Fruit fly (Drosophila melanogaster) whole organism, adult: Measurements from ENCODE around the gene Acer.
A peak's percentile ranks its signal among the peaks of the same experiment; 100 is the strongest.

Experiments
- CG11617 ChIP-seq: fragments of 200-800 bp; sonication (Bioruptor generic); optimal IDR thresholded peaks from 2 replicates; lab custom pipeline; 2017; ENCODE audit warnings: mild to moderate bottlenecking, missing biosample characterization, missing genetic modification reagents, missing genetic modification characterization
- CG12768 ChIP-seq: fragments of 200-800 bp; sonication (Bioruptor generic); optimal IDR thresholded peaks from 2 replicates; lab custom pipeline; 2017; ENCODE audit warnings: missing biosample characterization, missing genetic modification characterization, mild to moderate bottlenecking, moderate library complexity, missing genetic modification reagents
- CG14711 ChIP-seq: fragments of 200-800 bp; sonication (Bioruptor generic); optimal IDR thresholded peaks from 2 replicates; lab custom pipeline; 2018; ENCODE audit warnings: missing biosample characterization, mild to moderate bottlenecking, missing genetic modification characterization, moderate library complexity
- CG1620 ChIP-seq: fragments of 200-800 bp; sonication (Bioruptor generic); optimal IDR thresholded peaks from 2 replicates; lab custom pipeline; 2016; ENCODE audit warnings: missing biosample characterization, missing genetic modification characterization
- CG33017 ChIP-seq: fragments of 200-800 bp; sonication (Bioruptor generic); optimal IDR thresholded peaks from 2 replicates; lab custom pipeline; 2018; ENCODE audit warnings: missing biosample characterization, mild to moderate bottlenecking, missing genetic modification characterization, moderate library complexity
- CG5204 ChIP-seq: fragments of 200-800 bp; sonication (Bioruptor generic); optimal IDR thresholded peaks from 2 replicates; lab custom pipeline; 2016; ENCODE audit warnings: missing biosample characterization, missing genetic modification characterization
- CG7045 ChIP-seq: fragments of 200-800 bp; sonication (Bioruptor generic); optimal IDR thresholded peaks from 2 replicates; lab custom pipeline; 2017; ENCODE audit warnings: missing biosample characterization, mild to moderate bottlenecking, missing genetic modification characterization
- CG7101 ChIP-seq: fragments of 200-800 bp; sonication (Bioruptor generic); optimal IDR thresholded peaks from 2 replicates; lab custom pipeline; 2018; ENCODE audit warnings: missing biosample characterization, mild to moderate bottlenecking, missing genetic modification characterization, moderate library complexity
- Clk ChIP-seq: fragments of 200-800 bp; sonication (Bioruptor generic); optimal IDR thresholded peaks from 2 replicates; lab custom pipeline; 2017; ENCODE audit warnings: missing biosample characterization, missing genetic modification characterization
- Crg-1 ChIP-seq: fragments of 200-800 bp; sonication (Bioruptor generic); optimal IDR thresholded peaks from 2 replicates; lab custom pipeline; 2016; ENCODE audit warnings: missing biosample characterization, missing genetic modification characterization
- Hr96 ChIP-seq: fragments of 200-800 bp; sonication (Bioruptor generic); optimal IDR thresholded peaks from 2 replicates; lab custom pipeline; 2016; ENCODE audit warnings: missing biosample characterization, missing genetic modification characterization
- Mnt ChIP-seq: fragments of 200-800 bp; sonication (Bioruptor generic); optimal IDR thresholded peaks from 2 replicates; lab custom pipeline; 2016; ENCODE audit warnings: missing biosample characterization, mild to moderate bottlenecking, missing genetic modification characterization
- bab1 ChIP-seq: fragments of 200-800 bp; sonication (Bioruptor generic); optimal IDR thresholded peaks from 3 replicates; lab custom pipeline; 2019; ENCODE audit warnings: missing biosample characterization, mild to moderate bottlenecking, missing genetic modification characterization, moderate library complexity
- cic ChIP-seq: fragments of 200-800 bp; sonication (Bioruptor generic); optimal IDR thresholded peaks from 2 replicates; lab custom pipeline; 2017; ENCODE audit warnings: missing biosample characterization, mild to moderate bottlenecking, missing genetic modification characterization, moderate library complexity
- cnc ChIP-seq, 2 experiments: fragments of >200 bp; optimal IDR thresholded peaks; 2 replicates each; lab custom pipeline; 2017
- kay ChIP-seq: fragments of 200-800 bp; sonication (Bioruptor generic); peaks from one replicate; lab custom pipeline; 2016; ENCODE audit warnings: missing biosample characterization, missing genetic modification characterization, borderline replicate concordance
- ovo ChIP-seq: fragments of 200-800 bp; sonication (Bioruptor generic); optimal IDR thresholded peaks from 2 replicates; lab custom pipeline; 2016; ENCODE audit warnings: missing biosample characterization, missing genetic modification characterization
- pad ChIP-seq: fragments of 200-800 bp; sonication (Bioruptor generic); optimal IDR thresholded peaks from 3 replicates; lab custom pipeline; 2017; ENCODE audit warnings: missing biosample characterization, missing genetic modification characterization, mild to moderate bottlenecking, moderate library complexity, missing genetic modification reagents
- tj ChIP-seq: fragments of 200-800 bp; sonication (Bioruptor generic); optimal IDR thresholded peaks from 3 replicates; lab custom pipeline; 2017; ENCODE audit warnings: missing biosample characterization, mild to moderate bottlenecking, missing genetic modification characterization, moderate library complexity
- toe ChIP-seq: fragments of 200-800 bp; sonication (Bioruptor generic); optimal IDR thresholded peaks from 2 replicates; lab custom pipeline; 2016; ENCODE audit warnings: missing biosample characterization, missing genetic modification characterization

Gene Acer

DNA sequence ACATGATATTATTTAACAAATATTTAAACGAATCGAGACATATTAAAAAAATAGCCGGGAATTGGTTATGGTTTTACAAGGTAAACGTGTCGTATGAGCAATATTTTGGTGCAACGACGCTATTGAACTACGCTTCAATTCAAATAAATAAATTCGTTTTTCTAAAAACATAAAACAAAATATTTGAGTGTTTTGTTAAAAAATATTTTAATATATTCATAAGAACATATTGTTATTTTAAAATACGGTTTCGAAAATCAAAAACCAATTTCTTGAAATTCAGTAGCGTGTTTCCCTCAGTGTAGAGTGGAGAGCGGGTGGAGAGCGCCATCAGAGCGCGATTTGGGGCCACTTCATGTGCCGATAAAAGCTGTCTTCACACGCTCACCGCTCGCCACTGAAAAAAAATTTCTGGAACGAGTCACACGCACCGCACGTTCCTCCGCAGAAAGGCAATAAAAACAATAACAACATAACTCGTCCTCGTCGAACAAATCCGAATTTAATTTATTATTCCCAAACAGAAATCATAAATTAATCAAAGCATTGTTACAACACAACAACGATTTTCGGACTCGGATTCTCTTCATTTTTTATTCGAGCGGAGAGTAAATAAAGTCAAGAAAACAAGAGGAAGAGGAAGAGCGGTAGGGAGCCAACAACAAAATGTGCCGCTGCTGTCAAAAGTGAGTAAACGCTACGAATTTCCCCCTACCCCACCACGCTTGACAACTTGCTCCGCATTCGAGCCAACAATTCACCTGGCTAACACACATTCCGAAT, 13.9 kb downstream of the Acer start:
- no peak for TF ChIP-seq Mnt
- peak; percentile 71 for TF ChIP-seq CG12768 (GFP tag; lab: Kevin White, UChicago)
- peak; percentile 87 for TF ChIP-seq CG7101 (tag; lab: Kevin White, UChicago)
- TF ChIP-seq cic (GFP tag; lab: Kevin White, UChicago) = no peak
- TF ChIP-seq cnc (optimal IDR thresholded peaks at IDR 0.05; lab: Kevin White, UChicago) = no peak
- peak; percentile 70 for TF ChIP-seq kay
- peak; percentile 40 for TF ChIP-seq Crg-1 (GFP tag; lab: Kevin White, UChicago)
- TF ChIP-seq ovo (GFP tag; lab: Kevin White, UChicago) = peak; percentile 59
- peak; percentile 61 for TF ChIP-seq CG5204 (GFP tag; lab: Kevin White, UChicago)
- peak; percentile 83 for TF ChIP-seq bab1
- peak; percentile 47 for TF ChIP-seq Hr96 (GFP tag; lab: Kevin White, UChicago)
- TF ChIP-seq CG11617 (GFP tag; lab: Kevin White, UChicago) = peak; percentile 94
- TF ChIP-seq CG1620 (GFP tag; lab: Kevin White, UChicago) = peak; percentile 49
- TF ChIP-seq CG7045 (GFP tag; lab: Kevin White, UChicago) = peak; percentile 89
- peak; percentile 71 for TF ChIP-seq pad
- peak; percentile 88 for TF ChIP-seq CG33017 (tag; lab: Kevin White, UChicago)
- peak; percentile 36 for TF ChIP-seq tj
- TF ChIP-seq CG14711 = peak; percentile 81
- peak; percentile 16 for TF ChIP-seq toe (GFP tag; lab: Kevin White, UChicago)
- TF ChIP-seq Clk (GFP tag; lab: Kevin White, UChicago) = no peak

dm6 chr2L:8538449-8539050, 16.8 kb downstream of the Acer start:
- TF ChIP-seq kay = peak; percentile 65
- TF ChIP-seq CG14711 = no peak

DNA sequence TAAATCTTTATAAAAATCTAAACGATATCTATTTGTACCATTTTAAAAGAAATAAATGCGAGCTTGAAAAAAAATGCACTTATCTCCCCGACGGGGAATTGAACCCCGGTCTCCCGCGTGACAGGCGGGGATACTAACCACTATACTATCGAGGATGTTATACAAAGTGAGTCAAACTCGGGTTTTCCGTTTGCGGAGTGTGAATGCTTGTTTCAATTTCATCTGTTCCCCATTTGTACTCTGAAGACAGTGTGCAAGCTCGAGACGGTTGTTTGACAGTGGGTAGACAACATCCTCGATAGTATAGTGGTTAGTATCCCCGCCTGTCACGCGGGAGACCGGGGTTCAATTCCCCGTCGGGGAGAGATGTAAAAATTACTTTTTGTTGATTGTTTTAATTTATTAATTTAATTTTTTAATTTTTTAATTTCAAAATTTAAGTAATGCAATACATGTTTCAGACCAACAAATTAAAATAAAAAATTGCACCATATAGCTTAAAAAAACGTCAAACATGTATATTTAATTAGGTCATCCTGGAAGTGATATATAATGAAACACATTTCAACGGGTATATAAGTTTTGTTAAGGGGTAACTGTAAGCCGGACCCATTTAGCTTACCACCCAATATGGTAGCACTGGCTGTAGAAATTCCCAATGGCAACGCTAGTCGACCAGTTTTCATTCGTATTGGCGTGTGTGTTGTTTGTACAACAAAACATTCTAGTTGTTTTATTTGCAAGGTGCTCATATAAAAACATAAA, 19.9 kb downstream of the Acer start, which contains the start of gene Sema1a:
TSS of gene Sema1a (plus strand) at position 679 of the 765 bp plus-strand sequence.
- TF ChIP-seq bab1 (peak; percentile 68), CG1620 (GFP tag; lab: Kevin White, UChicago) (peak; percentile 48), kay (peak; percentile 47), tj (no peak), CG33017 (tag; lab: Kevin White, UChicago) (no peak), CG14711 (no peak), Hr96 (GFP tag; lab: Kevin White, UChicago) (no peak), Mnt (no peak), CG7045 (GFP tag; lab: Kevin White, UChicago) (peak; percentile 0), Crg-1 (GFP tag; lab: Kevin White, UChicago) (no peak), toe (GFP tag; lab: Kevin White, UChicago) (peak; percentile 59), pad (peak; percentile 50), cic (GFP tag; lab: Kevin White, UChicago) (peak; percentile 16), CG11617 (GFP tag; lab: Kevin White, UChicago) (peak; percentile 36), CG7101 (tag; lab: Kevin White, UChicago) (peak; percentile 17)

dm6 chr2L:8542234-8542572, 20.5 kb downstream of the Acer start:
- TF ChIP-seq CG14711 (peak; percentile 46), kay (no peak)

- TF ChIP-seq CG14711 (no peak), CG7101 (tag; lab: Kevin White, UChicago) (no peak), cnc (optimal IDR thresholded peaks at IDR 0.05; lab: Kevin White, UChicago) (no peak), bab1 (no peak), Mnt (no peak), CG7045 (GFP tag; lab: Kevin White, UChicago) (no peak), Crg-1 (GFP tag; lab: Kevin White, UChicago) (no peak), Hr96 (GFP tag; lab: Kevin White, UChicago) (no peak), CG12768 (GFP tag; lab: Kevin White, UChicago) (no peak), toe (GFP tag; lab: Kevin White, UChicago) (no peak), kay (no peak)
Observed at dm6 chr2L:8542639-8543038, 20.9 kb downstream of the Acer start.

DNA sequence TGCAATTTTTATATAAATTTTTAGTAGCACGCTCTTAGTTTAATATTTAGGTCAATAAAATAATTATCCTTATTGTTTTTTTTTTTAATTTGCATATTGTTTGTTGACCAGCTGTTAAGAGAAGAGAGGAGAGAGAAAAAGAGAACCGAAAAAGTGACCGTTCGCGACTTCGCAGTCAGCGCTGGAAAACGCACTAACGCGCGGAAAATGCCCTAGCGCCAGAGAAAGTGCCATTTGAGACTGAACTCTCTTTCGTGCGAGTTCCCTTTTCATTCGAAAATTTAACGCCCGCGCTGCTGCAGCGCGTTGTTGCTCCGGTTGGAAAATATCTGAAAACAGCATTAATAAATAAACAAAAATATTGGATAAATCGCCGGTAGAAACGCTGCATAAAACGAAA, 21.4 kb downstream of the Acer start:
- TF ChIP-seq CG33017 (tag; lab: Kevin White, UChicago) (no peak), CG5204 (GFP tag; lab: Kevin White, UChicago) (no peak), CG7101 (tag; lab: Kevin White, UChicago) (no peak), bab1 (no peak), CG12768 (GFP tag; lab: Kevin White, UChicago) (no peak), pad (no peak), CG11617 (GFP tag; lab: Kevin White, UChicago) (no peak), Mnt (no peak), Clk (GFP tag; lab: Kevin White, UChicago) (no peak), toe (GFP tag; lab: Kevin White, UChicago) (no peak), CG7045 (GFP tag; lab: Kevin White, UChicago) (no peak), Crg-1 (GFP tag; lab: Kevin White, UChicago) (no peak), CG1620 (GFP tag; lab: Kevin White, UChicago) (no peak), Hr96 (GFP tag; lab: Kevin White, UChicago) (no peak), cic (GFP tag; lab: Kevin White, UChicago) (no peak), CG14711 (no peak), cnc (optimal IDR thresholded peaks at IDR 0.05; lab: Kevin White, UChicago) (no peak), kay (no peak), tj (no peak)
